Fruit fly (Drosophila melanogaster) whole organism, wandering third instar larva: ENCODE measurements around the gene Naa30B.

ENCODE experiments used
- CG32264 ChIP-seq: fragments of 200-800 bp; sonication (Bioruptor generic); optimal IDR thresholded peaks from 2 replicates; lab custom pipeline; 2016; ENCODE audit warnings: missing biosample characterization, missing genetic modification characterization
- CG9705 ChIP-seq: fragments of 200-800 bp; sonication (Bioruptor generic); optimal IDR thresholded peaks from 2 replicates; lab custom pipeline; 2018; ENCODE audit warnings: missing biosample characterization, mild to moderate bottlenecking, missing genetic modification characterization
- Dif ChIP-seq: fragments of 200-275, 200-300 bp; sonication (Bioruptor generic); optimal IDR thresholded peaks from 2 replicates; lab custom pipeline; 2018; ENCODE audit warnings: missing biosample characterization, missing genetic modification characterization; ENCODE audit not compliant: partially characterized antibody
- GATAd ChIP-seq: sonication (Bioruptor generic); optimal IDR thresholded peaks from 2 replicates; lab custom pipeline; 2016; ENCODE audit warnings: missing biosample characterization, missing genetic modification characterization
- Hnf4 ChIP-seq: fragments of 200-800 bp; sonication (Bioruptor generic); optimal IDR thresholded peaks from 2 replicates; lab custom pipeline; 2016; ENCODE audit warnings: missing biosample characterization, mild to moderate bottlenecking, missing genetic modification characterization
- Jra ChIP-seq: sonication (Bioruptor generic); optimal IDR thresholded peaks from 2 replicates; lab custom pipeline; 2016; ENCODE audit warnings: missing biosample characterization, missing genetic modification characterization
- Mio ChIP-seq: sonication (Bioruptor generic); optimal IDR thresholded peaks from 2 replicates; lab custom pipeline; 2016; ENCODE audit warnings: missing biosample characterization, missing genetic modification characterization
- Myc ChIP-seq: fragments of >200 bp; optimal IDR thresholded peaks from 2 replicates; lab custom pipeline; 2017
- N ChIP-seq: fragments of >200 bp; optimal IDR thresholded peaks from 2 replicates; lab custom pipeline; 2018; ENCODE audit warnings: missing biosample characterization, missing external identifiers, missing genetic modification characterization
- OdsH ChIP-seq: fragments of 200-800 bp; sonication (Bioruptor generic); optimal IDR thresholded peaks from 2 replicates; lab custom pipeline; 2016; ENCODE audit warnings: missing biosample characterization, mild to moderate bottlenecking, missing genetic modification characterization
- Rel ChIP-seq, 2 experiments: fragments of 200-800 bp; sonication (Bioruptor generic) in 1 of 2; optimal IDR thresholded peaks; 2 replicates in 1 of 2; 3 replicates in 1 of 2; lab custom pipeline; 2016 to 2019; ENCODE audit warnings: mild to moderate bottlenecking in 2 of 2, missing biosample characterization in 2 of 2, missing genetic modification characterization in 2 of 2, moderate library complexity in 1 of 2
- Sp1 ChIP-seq: fragments of 200-800 bp; sonication (Bioruptor generic); optimal IDR thresholded peaks from 3 replicates; lab custom pipeline; 2019; ENCODE audit warnings: missing biosample characterization, mild to moderate bottlenecking, missing genetic modification characterization, moderate library complexity
- br ChIP-seq: fragments of 200-800 bp; sonication (Bioruptor generic); optimal IDR thresholded peaks from 2 replicates; lab custom pipeline; 2016; ENCODE audit warnings: missing biosample characterization, missing genetic modification characterization
- brk ChIP-seq: fragments of 200-800 bp; sonication (Bioruptor generic); optimal IDR thresholded peaks from 2 replicates; lab custom pipeline; 2016; ENCODE audit warnings: missing biosample characterization, mild to moderate bottlenecking, missing genetic modification characterization
- dl ChIP-seq, 2 experiments: fragments of 175-275, 200-275 bp in 1 of 2; fragments of 200-275 bp in 1 of 2; sonication (Bioruptor generic); optimal IDR thresholded peaks; lab custom pipeline; 2018; ENCODE audit warnings: mild to moderate bottlenecking in 2 of 2, missing biosample characterization in 2 of 2, missing genetic modification characterization in 2 of 2, moderate library complexity in 2 of 2; ENCODE audit not compliant: partially characterized antibody in 2 of 2, insufficient read depth in 1 of 2
- dmrt93B ChIP-seq: fragments of 200-800 bp; sonication (Bioruptor generic); optimal IDR thresholded peaks from 2 replicates; lab custom pipeline; 2018; ENCODE audit warnings: missing biosample characterization, mild to moderate bottlenecking, missing genetic modification characterization
- foxo ChIP-seq, 2 experiments: fragments of 200-800 bp; sonication (Bioruptor generic); optimal IDR thresholded peaks; 2 replicates in 1 of 2; 3 replicates in 1 of 2; lab custom pipeline; 2016 to 2017; ENCODE audit warnings: missing biosample characterization in 2 of 2, missing genetic modification characterization in 2 of 2
- fru ChIP-seq: fragments of 200-800 bp; sonication (Bioruptor generic); optimal IDR thresholded peaks from 3 replicates; lab custom pipeline; 2016; ENCODE audit warnings: missing biosample characterization, mild to moderate bottlenecking, missing genetic modification characterization
- h ChIP-seq: fragments of 200-800 bp; sonication (Bioruptor generic); optimal IDR thresholded peaks from 3 replicates; lab custom pipeline; 2016; ENCODE audit warnings: missing biosample characterization, mild to moderate bottlenecking, missing genetic modification characterization
- jim ChIP-seq: fragments of 175-275, 200-325 bp; sonication (Bioruptor generic); optimal IDR thresholded peaks from 2 replicates; lab custom pipeline; 2016; ENCODE audit warnings: missing biosample characterization, mild to moderate bottlenecking, missing genetic modification characterization
- lola ChIP-seq: fragments of >200 bp; optimal IDR thresholded peaks from 2 replicates; lab custom pipeline; 2017; ENCODE audit warnings: missing biosample characterization, missing genetic modification characterization
- pan ChIP-seq: fragments of >200 bp; optimal IDR thresholded peaks from 2 replicates; lab custom pipeline; 2017
- psq ChIP-seq: fragments of 200-800 bp; sonication (Bioruptor generic); optimal IDR thresholded peaks from 3 replicates; lab custom pipeline; 2017; ENCODE audit warnings: missing biosample characterization, mild to moderate bottlenecking, missing genetic modification characterization, moderate library complexity
- rgr ChIP-seq: fragments of 200-800 bp; sonication (Bioruptor generic); optimal IDR thresholded peaks from 3 replicates; lab custom pipeline; 2016; ENCODE audit warnings: missing biosample characterization, mild to moderate bottlenecking, missing genetic modification characterization
- tai ChIP-seq: sonication (Bioruptor generic); optimal IDR thresholded peaks from 2 replicates; lab custom pipeline; 2016; ENCODE audit warnings: missing biosample characterization, missing genetic modification characterization
- usp ChIP-seq: fragments of >200 bp; optimal IDR thresholded peaks from 2 replicates; lab custom pipeline; 2017; ENCODE audit warnings: missing biosample characterization, missing genetic modification characterization

Naa30B gene

DNA sequence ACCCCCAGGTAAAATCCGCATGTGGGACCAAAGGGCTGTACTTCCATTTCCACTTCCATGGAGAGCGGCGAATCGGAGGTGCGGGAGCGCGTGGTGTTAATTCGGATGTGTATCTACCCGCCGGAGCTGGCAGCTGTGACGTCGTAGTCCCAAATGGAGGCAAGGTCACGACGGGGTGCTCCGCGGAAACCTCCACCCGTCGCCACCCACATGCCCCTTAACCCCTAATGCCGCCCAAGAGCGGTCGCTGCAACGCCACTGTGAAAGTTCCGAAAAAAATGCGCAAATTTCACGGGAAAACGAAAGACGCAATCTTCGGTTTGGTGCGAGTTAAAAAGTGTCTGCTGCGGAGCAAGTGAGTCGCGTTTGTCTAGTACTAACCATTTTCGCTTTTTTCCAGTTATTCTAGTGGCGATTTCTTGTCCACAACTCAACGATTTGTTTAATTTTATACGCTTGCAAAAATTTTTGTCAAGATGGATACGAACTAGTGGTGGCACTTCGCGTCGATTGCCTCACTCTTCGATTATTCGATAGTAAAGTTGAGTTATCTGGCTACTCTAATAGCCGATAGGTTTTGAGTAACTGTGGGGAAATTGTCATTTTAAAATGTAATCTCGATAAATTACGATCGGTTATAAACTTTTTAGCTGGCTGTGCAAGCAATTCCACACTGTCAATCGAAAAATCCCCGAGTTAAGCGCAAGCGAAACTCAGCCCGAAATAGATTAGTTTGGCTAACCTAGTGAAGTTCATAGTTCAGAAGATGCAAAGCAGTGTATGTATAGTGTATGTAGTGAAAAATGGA is 30.4 kb upstream of the Naa30B start, which contains the start of the genes hfp and Psa:
hfp (minus strand) TSS at position 505 of the 808 bp plus-strand sequence.
Psa (plus strand) TSS at position 758 of the 808 bp plus-strand sequence.
- TF ChIP-seq OdsH (GFP tag; lab: Kevin White, UChicago): no peak
- TF ChIP-seq h (GFP tag; lab: Kevin White, UChicago): no peak
- no peak for TF ChIP-seq Rel (GFP tag; optimal IDR thresholded peaks at IDR 0.05; lab: Kevin White, UChicago)
- TF ChIP-seq Rel (tag; optimal IDR thresholded peaks at IDR 0.05; lab: Kevin White, UChicago): peak; percentile 96
- TF ChIP-seq, all 38 proteins: peak for 1

DNA sequence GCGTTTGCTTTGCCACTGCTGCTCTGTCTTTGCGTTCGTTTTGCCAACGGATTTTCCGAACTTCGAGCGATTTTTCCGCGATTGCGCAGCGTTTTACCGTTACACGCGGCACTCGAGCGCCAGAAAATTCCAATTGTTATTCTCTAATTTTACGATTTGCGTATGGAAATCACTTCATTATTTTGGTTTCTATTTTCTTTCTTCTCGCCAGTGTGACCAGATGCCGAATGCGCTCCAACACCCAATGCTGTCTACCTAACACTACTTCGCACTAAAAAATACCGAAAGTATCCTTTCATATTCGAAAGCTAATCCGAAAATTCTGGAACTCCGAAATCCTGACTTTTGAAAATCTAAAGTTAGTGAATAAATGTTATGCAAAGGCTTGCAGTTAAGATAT is 24.5 kb upstream of the Naa30B start, which contains the start of gene CG12084:
CG12084 (minus strand) TSS at position 236 of the 400 bp plus-strand sequence.
- TF ChIP-seq psq (GFP tag; lab: Kevin White, UChicago): no peak
- TF ChIP-seq fru: no peak

DNA sequence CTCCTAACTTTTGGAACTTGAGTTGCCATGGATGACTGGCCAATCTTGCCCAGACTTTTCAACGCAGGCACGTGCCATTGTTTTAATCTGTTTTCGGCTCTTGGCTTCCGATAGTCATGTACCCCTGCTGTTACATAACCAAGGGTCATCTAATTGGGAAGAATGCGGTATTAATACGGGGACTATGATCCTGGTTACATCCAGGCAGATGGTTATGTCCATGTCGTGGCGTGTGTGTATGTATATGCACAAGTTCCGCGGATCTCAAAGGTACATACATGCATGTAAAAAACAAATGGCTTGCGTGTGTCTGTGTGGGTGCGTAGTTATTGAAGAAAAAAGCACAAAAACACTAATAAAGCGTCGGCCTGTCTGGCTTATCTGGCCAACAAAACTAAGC is 23.9 kb upstream of the Naa30B start:
- TF ChIP-seq tai (GFP tag; lab: Kevin White, UChicago): no peak
- no peak for TF ChIP-seq dmrt93B (GFP tag; lab: Kevin White, UChicago)
- TF ChIP-seq psq (GFP tag; lab: Kevin White, UChicago): no peak
- no peak for TF ChIP-seq Dif (GFP tag; lab: Kevin White, UChicago)
- TF ChIP-seq pan (lab: Kevin White, UChicago): no peak
- TF ChIP-seq Jra: no peak
- TF ChIP-seq dl (GFP tag; optimal IDR thresholded peaks at IDR 0.05; lab: Kevin White, UChicago; ENCODE audit: insufficient read depth in 1 of 2, partially characterized antibody in 2 of 2): no peak
- no peak for TF ChIP-seq rgr (GFP tag; lab: Kevin White, UChicago)
- TF ChIP-seq Hnf4 (GFP tag; lab: Kevin White, UChicago): no peak
- TF ChIP-seq GATAd (GFP tag; lab: Kevin White, UChicago): no peak
- TF ChIP-seq CG9705 (GFP tag; lab: Kevin White, UChicago): no peak
- TF ChIP-seq Mio (GFP tag; lab: Kevin White, UChicago): no peak
- TF ChIP-seq h (GFP tag; lab: Kevin White, UChicago): no peak
- TF ChIP-seq Myc (lab: Kevin White, UChicago): no peak
- TF ChIP-seq N (GFP tag; lab: Kevin White, UChicago): no peak
- no peak for TF ChIP-seq br (GFP tag; lab: Kevin White, UChicago)
- no peak for TF ChIP-seq lola (GFP tag; lab: Kevin White, UChicago)
- no peak for TF ChIP-seq CG32264 (GFP tag; lab: Kevin White, UChicago)
- TF ChIP-seq usp (GFP tag; lab: Kevin White, UChicago): no peak
- TF ChIP-seq Rel (GFP tag; optimal IDR thresholded peaks at IDR 0.05; lab: Kevin White, UChicago): no peak
- no peak for TF ChIP-seq Rel (tag; optimal IDR thresholded peaks at IDR 0.05; lab: Kevin White, UChicago)

DNA sequence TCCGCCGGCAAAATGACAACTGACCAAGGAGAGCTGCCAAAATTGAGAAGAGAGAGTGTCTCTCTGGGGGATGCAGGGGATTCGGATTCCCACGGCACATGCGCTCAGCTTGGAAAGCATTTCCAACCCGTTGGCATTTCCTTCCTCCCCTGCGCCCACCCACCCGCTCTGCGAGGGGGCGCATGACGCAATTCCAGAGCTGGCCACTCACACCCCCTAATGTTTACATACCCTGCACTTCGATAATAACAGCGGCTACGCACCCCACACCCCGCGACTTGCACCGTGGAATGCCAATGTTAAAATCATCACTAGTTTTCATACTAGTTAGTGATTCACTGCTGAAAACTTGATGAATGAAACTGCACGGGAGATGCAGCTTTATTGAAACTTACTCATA is 17.7 kb upstream of the Naa30B start, which contains the start of gene stet:
stet (minus strand) TSS at position 25 of the 400 bp plus-strand sequence.
- TF ChIP-seq Myc (lab: Kevin White, UChicago) (no peak), psq (GFP tag; lab: Kevin White, UChicago) (no peak), Dif (GFP tag; lab: Kevin White, UChicago) (no peak), brk (no peak), Hnf4 (GFP tag; lab: Kevin White, UChicago) (no peak), OdsH (GFP tag; lab: Kevin White, UChicago) (no peak), GATAd (GFP tag; lab: Kevin White, UChicago) (no peak), rgr (GFP tag; lab: Kevin White, UChicago) (no peak), jim (GFP tag; lab: Kevin White, UChicago) (no peak), pan (lab: Kevin White, UChicago) (no peak), h (GFP tag; lab: Kevin White, UChicago) (no peak), lola (GFP tag; lab: Kevin White, UChicago) (no peak), foxo (GFP tag; optimal IDR thresholded peaks at IDR 0.05; lab: Kevin White, UChicago) (no peak), dl (GFP tag; optimal IDR thresholded peaks at IDR 0.05; lab: Kevin White, UChicago; ENCODE audit: insufficient read depth in 1 of 2, partially characterized antibody in 2 of 2) (no peak)

DNA sequence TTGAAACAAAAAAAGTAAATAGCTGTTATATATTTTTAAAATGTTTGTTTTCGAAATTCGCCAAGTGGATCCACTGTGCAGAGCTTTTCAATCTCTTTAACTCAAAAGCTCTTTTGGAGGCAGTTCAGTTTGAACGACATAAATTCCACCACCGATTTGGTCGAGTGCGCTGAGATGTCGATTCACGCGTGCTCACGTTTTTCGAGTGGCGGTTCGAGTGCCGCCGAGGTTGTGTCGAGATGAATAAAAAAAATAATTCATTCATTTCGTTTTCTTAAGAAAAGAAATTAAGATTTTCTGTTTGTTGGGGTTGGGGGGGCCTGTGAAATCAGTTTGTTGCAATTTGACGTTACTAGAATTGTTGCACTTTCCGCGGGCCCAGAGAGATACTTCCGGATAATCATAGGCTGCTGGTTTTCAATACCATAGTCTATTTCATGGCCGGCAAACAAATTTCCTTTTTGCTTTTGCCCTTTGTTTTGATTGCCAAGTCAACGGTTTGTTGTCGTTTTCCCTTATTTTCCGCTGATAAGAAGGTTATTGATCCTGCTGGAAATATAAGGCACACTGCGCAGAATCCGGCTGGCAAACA is 16.8 kb upstream of the Naa30B start:
- TF ChIP-seq Sp1 (GFP tag; lab: Kevin White, UChicago) (no peak), psq (GFP tag; lab: Kevin White, UChicago) (peak; percentile 0), foxo (GFP tag; optimal IDR thresholded peaks at IDR 0.05; lab: Kevin White, UChicago) (peak in 1 of 2 experiments; percentile 0), Hnf4 (GFP tag; lab: Kevin White, UChicago) (no peak), h (GFP tag; lab: Kevin White, UChicago) (no peak), br (GFP tag; lab: Kevin White, UChicago) (peak; percentile 17), CG32264 (GFP tag; lab: Kevin White, UChicago) (no peak)
